Fruit fly (Drosophila melanogaster) whole organism, embryonic: ENCODE data around the gene Pk34A.

ENCODE experiments used
- Abd-B ChIP-seq: fragments of 200-800 bp; sonication (Bioruptor generic); optimal IDR thresholded peaks from 2 replicates; lab custom pipeline; 2018; ENCODE audit warnings: missing biosample characterization, mild to moderate bottlenecking, missing genetic modification characterization, moderate library complexity
- Bdp1 ChIP-seq: fragments of 200-800 bp; sonication (Bioruptor generic); optimal IDR thresholded peaks from 3 replicates; lab custom pipeline; 2016; ENCODE audit warnings: missing biosample characterization, missing genetic modification characterization
- CG10147 ChIP-seq: fragments of 200-800 bp; sonication (Bioruptor generic); optimal IDR thresholded peaks from 2 replicates; lab custom pipeline; 2019; ENCODE audit warnings: missing biosample characterization, mild to moderate bottlenecking, missing genetic modification characterization, moderate library complexity
- CG1024 ChIP-seq: fragments of 200-800 bp; sonication (Bioruptor generic); IDR thresholded peaks from 2 replicates; pipeline ENCODE4 v1.3.6; 2022; ENCODE audit warnings: missing biosample characterization, missing genetic modification characterization
- CG10366 ChIP-seq: fragments of 200-800 bp; sonication (Bioruptor generic); IDR thresholded peaks from 2 replicates; pipeline ENCODE4 v1.3.6; 2022; ENCODE audit warnings: missing biosample characterization, missing genetic modification characterization
- CG13775 ChIP-seq: fragments of 200-800 bp; sonication (Bioruptor generic); optimal IDR thresholded peaks from 3 replicates; lab custom pipeline; 2017; ENCODE audit warnings: missing biosample characterization, mild to moderate bottlenecking, missing genetic modification characterization
- CG14050 ChIP-seq: fragments of 200-800 bp; sonication (Bioruptor generic); IDR thresholded peaks from 3 replicates; pipeline ENCODE4 v1.3.6; 2022; ENCODE audit warnings: missing biosample characterization, missing genetic modification characterization
- CG1603 ChIP-seq: fragments of 200-800 bp; sonication (Bioruptor generic); optimal IDR thresholded peaks from 2 replicates; lab custom pipeline; 2019; ENCODE audit warnings: missing biosample characterization, mild to moderate bottlenecking, missing genetic modification characterization, moderate library complexity
- CG17328 ChIP-seq: fragments of 200-800 bp; sonication (Bioruptor generic); IDR thresholded peaks from 2 replicates; pipeline ENCODE4 v1.3.6; 2022; ENCODE audit warnings: missing biosample characterization, missing genetic modification characterization
- CG17361 ChIP-seq: fragments of 200-800 bp; sonication (Bioruptor generic); IDR thresholded peaks from 3 replicates; pipeline ENCODE4 v1.3.6; 2022; ENCODE audit warnings: missing biosample characterization, missing genetic modification characterization
- CG17912 ChIP-seq: fragments of 200-800 bp; sonication (Bioruptor generic); optimal IDR thresholded peaks from 2 replicates; lab custom pipeline; 2018; ENCODE audit warnings: missing biosample characterization, mild to moderate bottlenecking, missing genetic modification characterization
- CG18011 ChIP-seq: fragments of 200-800 bp; sonication (Bioruptor generic); optimal IDR thresholded peaks from 2 replicates; lab custom pipeline; 2017; ENCODE audit warnings: missing biosample characterization, missing genetic modification characterization, mild to moderate bottlenecking, moderate library complexity, missing genotype
- CG18262 ChIP-seq: fragments of 200-800 bp; optimal IDR thresholded peaks from 3 replicates; lab custom pipeline; 2019; ENCODE audit warnings: missing biosample characterization, mild to moderate bottlenecking, missing genetic modification characterization, moderate library complexity
- CG18476 ChIP-seq: fragments of 200-800 bp; sonication (Bioruptor generic); optimal IDR thresholded peaks from 2 replicates; lab custom pipeline; 2016; ENCODE audit warnings: missing biosample characterization, mild to moderate bottlenecking, missing genetic modification characterization
- CG18599 ChIP-seq: fragments of 200-800 bp; sonication (Bioruptor generic); optimal IDR thresholded peaks from 3 replicates; lab custom pipeline; 2017; ENCODE audit warnings: missing biosample characterization, missing genetic modification characterization, mild to moderate bottlenecking, moderate library complexity, missing genetic modification reagents
- CG2129 ChIP-seq: fragments of 200-800 bp; sonication (Bioruptor generic); IDR thresholded peaks from 2 replicates; pipeline ENCODE4 v1.3.6; 2022; ENCODE audit warnings: missing biosample characterization, missing genetic modification characterization; ENCODE audit not compliant: partially characterized antibody
- CG30431 ChIP-seq: fragments of 200-800 bp; sonication (Bioruptor generic); optimal IDR thresholded peaks from 2 replicates; lab custom pipeline; 2017; ENCODE audit warnings: missing biosample characterization, missing genetic modification characterization
- CG5180 ChIP-seq: fragments of 200-800 bp; sonication (Bioruptor generic); optimal IDR thresholded peaks from 3 replicates; lab custom pipeline; 2017; ENCODE audit warnings: missing biosample characterization, missing genetic modification characterization, mild to moderate bottlenecking, moderate library complexity, missing genetic modification reagents
- CG7357 ChIP-seq: fragments of 200-800 bp; sonication (Bioruptor generic); IDR thresholded peaks from 3 replicates; pipeline ENCODE4 v1.3.6; 2022; ENCODE audit warnings: missing biosample characterization, missing genetic modification characterization
- CG9797 ChIP-seq: fragments of 200-800 bp; sonication (Bioruptor generic); optimal IDR thresholded peaks from 3 replicates; lab custom pipeline; 2018; ENCODE audit warnings: missing biosample characterization, mild to moderate bottlenecking, missing genetic modification characterization
- CkIIα-i1 ChIP-seq: fragments of 200-800 bp; sonication (Bioruptor generic); IDR thresholded peaks from 2 replicates; pipeline ENCODE4 v1.3.6; 2022; ENCODE audit warnings: missing biosample characterization, missing genetic modification characterization
- D ChIP-seq, 2 experiments: fragments of 200-800 bp in 1 of 2; fragments of >200 bp in 1 of 2; sonication (Bioruptor generic) in 1 of 2; optimal IDR thresholded peaks; 2 replicates in 1 of 2; 3 replicates in 1 of 2; lab custom pipeline; 2017; ENCODE audit warnings: mild to moderate bottlenecking in 1 of 2, missing biosample characterization in 1 of 2, missing genetic modification characterization in 1 of 2, missing genetic modification reagents in 1 of 2
- Dbx ChIP-seq: fragments of 200-800 bp; sonication (Bioruptor generic); IDR thresholded peaks from 3 replicates; pipeline ENCODE4 v1.3.6; 2022; ENCODE audit warnings: missing biosample characterization, missing genetic modification characterization
- ERR ChIP-seq: fragments of 200-800 bp; sonication (Bioruptor generic); optimal IDR thresholded peaks from 2 replicates; lab custom pipeline; 2016; ENCODE audit warnings: missing biosample characterization, missing genetic modification characterization
- Hey ChIP-seq: fragments of 200-800 bp; sonication (Bioruptor generic); optimal IDR thresholded peaks from 3 replicates; lab custom pipeline; 2018; ENCODE audit warnings: missing biosample characterization, mild to moderate bottlenecking, missing genetic modification characterization
- Lhr ChIP-seq: fragments of 200-800 bp; sonication (Bioruptor generic); optimal IDR thresholded peaks from 3 replicates; lab custom pipeline; 2017; ENCODE audit warnings: mild to moderate bottlenecking, missing biosample characterization, missing genetic modification reagents, missing genetic modification characterization
- NFAT ChIP-seq: fragments of 200-800 bp; sonication (Bioruptor generic); IDR thresholded peaks from 2 replicates; pipeline ENCODE4 v1.3.6; 2022; ENCODE audit warnings: missing biosample characterization, missing genetic modification characterization
- NK7.1 ChIP-seq: fragments of 200-800 bp; sonication (Bioruptor generic); optimal IDR thresholded peaks from 3 replicates; lab custom pipeline; 2016; ENCODE audit warnings: missing biosample characterization, missing genetic modification characterization
- Stat92E ChIP-seq, 3 experiments: fragments of >200 bp in 2 of 3; fragments of 200-800 bp in 1 of 3; sonication (Bioruptor generic) in 1 of 3; optimal IDR thresholded peaks; 2 replicates each; lab custom pipeline; 2017 to 2019; ENCODE audit warnings: missing biosample characterization in 3 of 3, missing genetic modification characterization in 3 of 3, mild to moderate bottlenecking in 1 of 3, moderate library complexity in 1 of 3
- Tbp ChIP-seq: fragments of >200 bp; optimal IDR thresholded peaks from 2 replicates; lab custom pipeline; 2018; ENCODE audit warnings: missing biosample characterization, missing genetic modification characterization
- Xbp1 ChIP-seq: fragments of 200-800 bp; sonication (Bioruptor generic); optimal IDR thresholded peaks from 3 replicates; lab custom pipeline; 2016; ENCODE audit warnings: missing biosample characterization, mild to moderate bottlenecking, missing genetic modification characterization
- amos ChIP-seq: fragments of 200-800 bp; sonication (Bioruptor generic); IDR thresholded peaks from 2 replicates; pipeline ENCODE4 v1.3.6; 2022; ENCODE audit warnings: missing biosample characterization, missing genetic modification characterization; ENCODE audit not compliant: partially characterized antibody
- az2 ChIP-seq: fragments of 200-800 bp; sonication (Bioruptor generic); optimal IDR thresholded peaks from 3 replicates; lab custom pipeline; 2016; ENCODE audit warnings: missing biosample characterization, missing genetic modification characterization
- bcd ChIP-seq: fragments of 200-800 bp; sonication (Bioruptor generic); optimal IDR thresholded peaks from 2 replicates; lab custom pipeline; 2017; ENCODE audit warnings: missing biosample characterization, mild to moderate bottlenecking, missing genetic modification characterization
- dmrt99B ChIP-seq: fragments of 200-800 bp; sonication (Bioruptor generic); optimal IDR thresholded peaks from 2 replicates; lab custom pipeline; 2018; ENCODE audit warnings: missing biosample characterization, mild to moderate bottlenecking, missing genetic modification characterization, moderate library complexity
- fru ChIP-seq: fragments of >200 bp; optimal IDR thresholded peaks from 2 replicates; lab custom pipeline; 2017
- gcm ChIP-seq: fragments of 200-800 bp; sonication (Bioruptor generic); optimal IDR thresholded peaks from 2 replicates; lab custom pipeline; 2019; ENCODE audit warnings: missing biosample characterization, mild to moderate bottlenecking, missing genetic modification characterization, moderate library complexity
- gfzf ChIP-seq: fragments of 200-800 bp; sonication (Bioruptor generic); optimal IDR thresholded peaks from 2 replicates; lab custom pipeline; 2016; ENCODE audit warnings: missing biosample characterization, mild to moderate bottlenecking, missing genetic modification characterization, moderate library complexity
- gsb ChIP-seq: fragments of 200-800 bp; sonication (Bioruptor generic); IDR thresholded peaks from 2 replicates; pipeline ENCODE4 v1.3.6; 2022; ENCODE audit warnings: missing biosample characterization, missing genetic modification characterization
- gsb-n ChIP-seq: fragments of 200-800 bp; sonication (Bioruptor generic); optimal IDR thresholded peaks from 3 replicates; lab custom pipeline; 2018; ENCODE audit warnings: missing biosample characterization, mild to moderate bottlenecking, missing genetic modification characterization
- kni ChIP-seq: fragments of 200-800 bp; sonication (Bioruptor generic); optimal IDR thresholded peaks from 3 replicates; lab custom pipeline; 2017; ENCODE audit warnings: mild to moderate bottlenecking, missing biosample characterization, missing genetic modification reagents, missing genetic modification characterization
- peb ChIP-seq: fragments of 200-800 bp; sonication (Bioruptor generic); IDR thresholded peaks from 2 replicates; pipeline ENCODE4 v1.3.6; 2022; ENCODE audit warnings: missing biosample characterization, missing genetic modification characterization
- salm ChIP-seq: fragments of 200-800 bp; sonication (Bioruptor generic); optimal IDR thresholded peaks from 2 replicates; lab custom pipeline; 2018; ENCODE audit warnings: missing biosample characterization, mild to moderate bottlenecking, missing genetic modification characterization
- sd ChIP-seq: fragments of 200-800 bp; sonication (Bioruptor generic); optimal IDR thresholded peaks from 3 replicates; lab custom pipeline; 2018; ENCODE audit warnings: missing biosample characterization, mild to moderate bottlenecking, missing genetic modification characterization, moderate library complexity
- slbo ChIP-seq: fragments of 200-800 bp; sonication (Bioruptor generic); IDR thresholded peaks from 2 replicates; pipeline ENCODE4 v1.3.6; 2022; ENCODE audit warnings: missing biosample characterization, missing genetic modification characterization
- sr ChIP-seq: fragments of 200-800 bp; sonication (Bioruptor generic); IDR thresholded peaks from 3 replicates; pipeline ENCODE4 v1.3.6; 2022; ENCODE audit warnings: missing biosample characterization, missing genetic modification characterization
- tna ChIP-seq: fragments of 200-800 bp; sonication (Bioruptor generic); IDR thresholded peaks from 2 replicates; pipeline ENCODE4 v1.3.6; 2022; ENCODE audit warnings: missing biosample characterization, missing genetic modification characterization; ENCODE audit not compliant: partially characterized antibody
- trem ChIP-seq: fragments of 200-800 bp; optimal IDR thresholded peaks from 3 replicates; lab custom pipeline; 2019; ENCODE audit warnings: missing biosample characterization, mild to moderate bottlenecking, missing genetic modification characterization, moderate library complexity
- zen ChIP-seq: fragments of 200-800 bp; sonication (Bioruptor generic); optimal IDR thresholded peaks from 3 replicates; lab custom pipeline; 2018; ENCODE audit warnings: missing biosample characterization, mild to moderate bottlenecking, missing genetic modification characterization, moderate library complexity

The Pk34A gene

DNA sequence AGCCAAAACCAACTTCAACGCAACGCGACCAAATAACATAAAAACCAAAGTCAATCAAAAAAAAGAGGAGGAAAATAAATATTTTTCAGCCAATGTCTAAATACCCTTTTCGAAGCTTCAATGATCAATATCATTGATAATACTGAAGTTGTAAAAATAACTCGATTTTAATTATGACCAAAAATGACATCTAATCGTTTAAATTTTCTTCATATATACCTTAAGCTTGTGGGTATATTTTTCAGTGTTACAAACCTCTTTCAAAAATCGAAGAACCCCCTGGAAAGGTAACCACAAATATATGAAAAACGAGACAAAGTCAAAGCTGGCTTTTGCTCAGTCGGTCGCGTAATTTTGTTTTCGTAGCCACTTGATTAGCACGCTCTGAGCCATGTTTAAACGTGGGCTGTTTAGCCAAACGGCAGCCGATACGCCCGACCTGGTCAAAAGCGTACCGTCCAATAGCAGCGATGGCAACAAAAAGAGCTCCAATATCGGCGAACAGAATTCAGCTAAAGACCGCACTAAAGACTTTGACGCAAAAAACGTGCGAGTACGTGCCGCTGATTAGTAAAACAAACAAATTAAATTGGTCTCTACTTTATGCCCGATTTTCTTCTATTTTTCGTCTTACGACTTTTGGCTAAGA is 13.5 kb upstream of the Pk34A start (continued):
- TF ChIP-seq gsb-n (tag; lab: Kevin White, UChicago): peak; percentile 0
- no peak for TF ChIP-seq zen (tag; lab: Kevin White, UChicago)
- TF ChIP-seq NK7.1 (GFP tag; lab: Kevin White, UChicago): peak; percentile 28
- peak; percentile 38; the same call in 1 of the 2 replicates for TF ChIP-seq CG17328 (GFP tag; lab: Robert Waterston, UW)
- peak; percentile 69 for TF ChIP-seq CG10366 (GFP tag; lab: Robert Waterston, UW)
- peak; percentile 86 for TF ChIP-seq Dbx (GFP tag; lab: Robert Waterston, UW)
- peak; percentile 68 for TF ChIP-seq CG14050
- TF ChIP-seq tna (GFP tag; lab: Robert Waterston, UW): no peak
- peak; percentile 89 for TF ChIP-seq CG10147 (GFP tag; lab: Kevin White, UChicago)
- peak; percentile 59 for TF ChIP-seq CG13775 (GFP tag; lab: Kevin White, UChicago)
- no peak for TF ChIP-seq Stat92E (GFP tag; optimal IDR thresholded peaks at IDR 0.05; lab: Kevin White, UChicago)
- TF ChIP-seq gfzf (GFP tag; lab: Kevin White, UChicago): no peak
- TF ChIP-seq NFAT: peak; percentile 64; the same call in 1 of the 2 replicates
- peak; percentile 87 for TF ChIP-seq CG18599 (GFP tag; lab: Kevin White, UChicago)
- TF ChIP-seq Abd-B (GFP tag; lab: Kevin White, UChicago): peak; percentile 76
- TF ChIP-seq Hey (tag; lab: Kevin White, UChicago): no peak
- no peak for TF ChIP-seq CG2129 (GFP tag; lab: Robert Waterston, UW)
- TF ChIP-seq az2 (GFP tag; lab: Kevin White, UChicago): peak; percentile 39
- TF ChIP-seq Bdp1 (GFP tag; lab: Kevin White, UChicago): no peak
- TF ChIP-seq bcd: peak; percentile 71
- no peak for TF ChIP-seq salm (tag; lab: Kevin White, UChicago)
- no peak for TF ChIP-seq Lhr (GFP tag; lab: Kevin White, UChicago)
- TF ChIP-seq CG18476 (GFP tag; lab: Kevin White, UChicago): peak; percentile 60
- no peak for TF ChIP-seq amos (GFP tag; lab: Robert Waterston, UW)
- no peak for TF ChIP-seq CG30431 (GFP tag; lab: Kevin White, UChicago)
- TF ChIP-seq Xbp1 (GFP tag; lab: Kevin White, UChicago): peak; percentile 76
- TF ChIP-seq dmrt99B (tag; lab: Kevin White, UChicago): peak; percentile 81
- no peak for TF ChIP-seq gcm (GFP tag; lab: Kevin White, UChicago)
- peak; percentile 82 for TF ChIP-seq CG17361
- peak; percentile 91 for TF ChIP-seq slbo (GFP tag; lab: Robert Waterston, UW)
- TF ChIP-seq CG1603 (tag; lab: Kevin White, UChicago): peak; percentile 21
- TF ChIP-seq trem (tag; lab: Kevin White, UChicago): peak; percentile 3
- no peak for TF ChIP-seq sr (GFP tag; lab: Robert Waterston, UW)
- no peak for TF ChIP-seq D (optimal IDR thresholded peaks at IDR 0.05; lab: Kevin White, UChicago)
- no peak for TF ChIP-seq D (GFP tag; optimal IDR thresholded peaks at IDR 0.05; lab: Kevin White, UChicago)
- TF ChIP-seq fru: no peak
- peak; percentile 71 for TF ChIP-seq ERR (GFP tag; lab: Kevin White, UChicago)
- peak; percentile 45 for TF ChIP-seq CG5180 (GFP tag; lab: Kevin White, UChicago)
- peak; percentile 63 for TF ChIP-seq sd (tag; lab: Kevin White, UChicago)
- peak; percentile 62 for TF ChIP-seq CG18262
- peak; percentile 76; the same call in 1 of the 2 replicates for TF ChIP-seq gsb (GFP tag; lab: Robert Waterston, UW)
- no peak for TF ChIP-seq CG17912 (GFP tag; lab: Kevin White, UChicago)
- peak; percentile 10 for TF ChIP-seq CG18011
- TF ChIP-seq peb: no peak
- no peak for TF ChIP-seq CG1024
- TF ChIP-seq CG9797 (GFP tag; lab: Kevin White, UChicago): no peak
- TF ChIP-seq CkIIα-i1 (GFP tag; lab: Robert Waterston, UW): no peak
- no peak for TF ChIP-seq Tbp (GFP tag; lab: Kevin White, UChicago)
- TF ChIP-seq kni (GFP tag; lab: Kevin White, UChicago): peak; percentile 8
- TF ChIP-seq CG7357 (GFP tag; lab: Robert Waterston, UW): peak; percentile 72
